Worm (Caenorhabditis elegans): Measurements from ENCODE around the gene F15H10.5.

DNA sequence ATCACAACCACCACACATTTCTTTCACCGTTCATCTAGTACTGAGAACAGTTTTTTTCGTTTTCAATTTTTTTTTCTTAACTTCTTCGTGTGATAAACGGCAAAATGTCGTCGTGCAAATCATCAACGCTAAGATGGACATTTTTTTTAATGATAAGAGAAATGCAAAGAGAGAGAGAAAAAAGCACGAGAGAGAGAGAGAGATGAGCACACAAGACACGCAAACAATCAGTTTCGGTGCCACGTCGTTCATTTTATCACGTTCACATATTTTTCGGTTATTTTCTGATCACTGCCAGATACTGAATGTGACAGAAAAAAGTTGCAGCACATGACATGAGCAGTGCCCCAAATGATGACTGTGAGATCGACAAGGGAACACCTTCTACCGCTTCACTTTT lies 49.3 kb upstream of the F15H10.5 start, which contains the start of gene egl-9:
- TF ChIP-seq him-1 (tag; optimal IDR thresholded peaks at IDR 0.05): no peak
- no peak for TF ChIP-seq W03F9.2 (tag; optimal IDR thresholded peaks at IDR 0.05)
- no peak for TF ChIP-seq dao-5 (tag; optimal IDR thresholded peaks at IDR 0.05)

All from whole organism, L4/young adult.